Worm (Caenorhabditis elegans): ENCODE data around the gene nrf-6.

DNA sequence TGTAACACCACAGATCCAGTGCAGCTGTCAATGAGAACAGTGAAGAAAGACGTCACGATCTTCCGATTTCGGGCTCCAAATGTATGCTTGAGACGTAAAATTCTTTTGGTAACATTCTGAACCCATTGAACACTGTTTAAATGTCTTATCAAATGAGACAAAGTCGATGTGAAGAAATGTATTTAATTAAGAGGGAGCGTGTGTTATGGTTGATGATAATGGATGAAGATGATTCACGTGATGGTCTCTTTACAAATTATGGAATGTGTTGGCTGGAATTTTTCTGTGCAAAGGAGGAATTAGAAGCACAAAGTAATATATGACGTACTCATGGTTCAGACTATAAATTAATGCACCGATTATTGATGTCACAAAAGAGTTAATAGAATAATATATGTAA, 25.5 kb downstream of the nrf-6 start:
- TF ChIP-seq him-1 (tag; optimal IDR thresholded peaks at IDR 0.05) (no peak), dao-5 (tag; optimal IDR thresholded peaks at IDR 0.05) (no peak), W03F9.2 (tag; optimal IDR thresholded peaks at IDR 0.05) (no peak)

Data from whole organism, L4/young adult.